Worm (Caenorhabditis elegans) whole organism, L4/young adult: ENCODE data around the gene F53F4.12.

Experiments
- W03F9.2 ChIP-seq: fragments of 150-350 bp; optimal IDR thresholded peaks from 2 replicates; lab custom pipeline; 2014; ENCODE audit warnings: missing biosample characterization, missing genetic modification characterization
- dao-5 ChIP-seq: sonication (generic microtip); optimal IDR thresholded peaks from 2 replicates; lab custom pipeline; 2016; ENCODE audit warnings: missing genotype, missing genetic modification characterization, moderate library complexity, missing compliant biosample characterization
- him-1 ChIP-seq: sonication (generic microtip); optimal IDR thresholded peaks from 2 replicates; lab custom pipeline; 2016; ENCODE audit warnings: missing genotype, missing genetic modification reagents, missing genetic modification characterization, missing compliant biosample characterization

ce11 chrV:13671911-13672639 lies 46.2 kb downstream of the F53F4.12 start, which contains the start of the genes mip-2 and F58G11.4:
- TF ChIP-seq him-1 (tag; lab: Kevin White, UChicago) (no peak), dao-5 (tag; lab: Kevin White, UChicago) (no peak), W03F9.2 (tag; lab: Kevin White, UChicago) (no peak)
